Worm (Caenorhabditis elegans) whole organism, L4 larva: Measurements from ENCODE around the gene C07D8.6.

Experiments used
- F10B5.3 ChIP-seq: sonication (generic microtip); optimal IDR thresholded peaks from 2 replicates; lab custom pipeline; 2016; ENCODE audit warnings: mild to moderate bottlenecking, missing genetic modification characterization, missing compliant biosample characterization
- F37D6.2 ChIP-seq: sonication (generic microtip); optimal IDR thresholded peaks from 2 replicates; lab custom pipeline; 2016; ENCODE audit warnings: mild to moderate bottlenecking, missing genetic modification characterization, missing compliant biosample characterization
- R02D3.7 ChIP-seq: fragments of 150-350 bp; sonication (generic microtip); optimal IDR thresholded peaks from 3 replicates; lab custom pipeline; 2014; ENCODE audit warnings: missing biosample characterization, missing genetic modification characterization
- T26A8.4 ChIP-seq: fragments of 200-800 bp; sonication (Bioruptor generic); IDR thresholded peaks from 2 replicates; pipeline ENCODE4 v1.3.6; 2022; ENCODE audit warnings: missing genetic modification characterization, missing compliant biosample characterization
- Y75B8A.6 ChIP-seq: fragments of 200-800 bp; sonication (Bioruptor generic); IDR thresholded peaks from 2 replicates; pipeline ENCODE4 v1.3.6; 2022; ENCODE audit warnings: missing genetic modification reagents, missing genetic modification characterization, missing compliant biosample characterization
- aly-2 ChIP-seq: sonication (generic microtip); optimal IDR thresholded peaks from 2 replicates; lab custom pipeline; 2018; ENCODE audit warnings: missing biosample characterization, missing genetic modification characterization
- arid-1 ChIP-seq: fragments of 200-800 bp; sonication (Bioruptor generic); conservative IDR thresholded peaks from 2 replicates; pipeline ENCODE4 v1.3.6; 2022; ENCODE audit warnings: missing genetic modification reagents, missing genetic modification characterization, missing compliant biosample characterization
- ceh-32 ChIP-seq: sonication (generic microtip); optimal IDR thresholded peaks from 2 replicates; lab custom pipeline; 2016; ENCODE audit warnings: mild to moderate bottlenecking, missing genetic modification characterization, missing compliant biosample characterization; ENCODE audit not compliant: poor library complexity
- ceh-44 ChIP-seq: fragments of 200-800 bp; sonication (Bioruptor generic); IDR thresholded peaks from 2 replicates; pipeline ENCODE4 v1.3.6; 2022; ENCODE audit warnings: missing genetic modification reagents, missing genetic modification characterization, missing compliant biosample characterization
- ces-1 ChIP-seq: fragments of 150-350 bp; sonication (generic microtip); optimal IDR thresholded peaks from 4 replicates; lab custom pipeline; 2014; ENCODE audit warnings: missing biosample characterization, missing genetic modification reagents, missing genetic modification characterization
- ctbp-1 ChIP-seq: fragments of 200-800 bp; sonication (Bioruptor generic); IDR thresholded peaks from 2 replicates; pipeline ENCODE4 v1.3.6; 2022; ENCODE audit warnings: missing genetic modification reagents, missing genetic modification characterization, missing compliant biosample characterization
- daf-12 ChIP-seq: fragments of 150-350 bp; optimal IDR thresholded peaks from 2 replicates; lab custom pipeline; 2014; ENCODE audit warnings: missing biosample characterization, missing genetic modification reagents, missing genetic modification characterization
- daf-19 ChIP-seq: fragments of 200-800 bp; sonication (Bioruptor generic); conservative IDR thresholded peaks from 2 replicates; pipeline ENCODE4 v1.3.6; 2022; ENCODE audit warnings: missing genetic modification characterization, missing compliant biosample characterization
- dmd-8 ChIP-seq: fragments of 200-800 bp; sonication (Bioruptor generic); IDR thresholded peaks from 2 replicates; pipeline ENCODE4 v1.3.6; 2022; ENCODE audit warnings: missing genetic modification characterization, missing compliant biosample characterization
- dmd-9 ChIP-seq: fragments of 200-800 bp; sonication (Bioruptor generic); IDR thresholded peaks from 2 replicates; pipeline ENCODE4 v1.3.6; 2022; ENCODE audit warnings: missing genetic modification reagents, missing genetic modification characterization, missing compliant biosample characterization
- dpl-1 ChIP-seq: fragments of 150-350 bp; optimal IDR thresholded peaks from 2 replicates; lab custom pipeline; 2014; ENCODE audit warnings: missing biosample characterization, missing genetic modification reagents, missing genetic modification characterization
- duxl-1 ChIP-seq: sonication (generic microtip); optimal IDR thresholded peaks from 2 replicates; lab custom pipeline; 2016; ENCODE audit warnings: mild to moderate bottlenecking, missing genetic modification characterization, moderate library complexity, missing compliant biosample characterization; ENCODE audit not compliant: poor library complexity
- dve-1 ChIP-seq: sonication (generic microtip); optimal IDR thresholded peaks from 2 replicates; lab custom pipeline; 2017; ENCODE audit warnings: antibody characterized with exemption, mild to moderate bottlenecking, missing genetic modification characterization, missing compliant biosample characterization; ENCODE audit not compliant: insufficient read depth
- hif-1 ChIP-seq, 2 experiments: sonication (generic microtip); optimal IDR thresholded peaks; 2 replicates each; lab custom pipeline; 2016 to 2017; ENCODE audit warnings: missing compliant biosample characterization in 2 of 2, missing genetic modification characterization in 2 of 2, missing genetic modification reagents in 2 of 2, missing genotype in 2 of 2, mild to moderate bottlenecking in 1 of 2
- hlh-30 ChIP-seq: sonication (generic microtip); optimal IDR thresholded peaks from 2 replicates; lab custom pipeline; 2017; ENCODE audit warnings: antibody characterized with exemption, mild to moderate bottlenecking, missing genetic modification characterization, missing compliant biosample characterization; ENCODE audit not compliant: insufficient read depth
- hmg-1.1 ChIP-seq: fragments of 200-800 bp; sonication (Bioruptor generic); IDR thresholded peaks from 2 replicates; pipeline ENCODE4 v1.3.6; 2022; ENCODE audit warnings: missing genetic modification reagents, missing genetic modification characterization, missing compliant biosample characterization
- lin-1 ChIP-seq: fragments of 200-800 bp; sonication (Bioruptor generic); IDR thresholded peaks from 2 replicates; pipeline ENCODE4 v1.3.6; 2022; ENCODE audit warnings: missing genetic modification reagents, missing genetic modification characterization, missing compliant biosample characterization
- lin-15B ChIP-seq: fragments of 150-350 bp; sonication (generic microtip); optimal IDR thresholded peaks from 3 replicates; lab custom pipeline; 2014; ENCODE audit warnings: missing biosample characterization, missing genetic modification characterization
- lin-38 ChIP-seq: fragments of 200-800 bp; sonication (Bioruptor generic); IDR thresholded peaks from 2 replicates; pipeline ENCODE4 v1.3.6; 2022; ENCODE audit warnings: missing genetic modification reagents, missing genetic modification characterization, missing compliant biosample characterization
- lin-39 ChIP-seq: fragments of 150-350 bp; optimal IDR thresholded peaks from 2 replicates; lab custom pipeline; 2014; ENCODE audit warnings: missing biosample characterization, missing genetic modification reagents, missing genetic modification characterization
- lir-3 ChIP-seq: sonication (generic microtip); optimal IDR thresholded peaks from 2 replicates; lab custom pipeline; 2016; ENCODE audit warnings: mild to moderate bottlenecking, missing genetic modification characterization, missing compliant biosample characterization
- lsy-2 ChIP-seq, 2 experiments: fragments of 150-350 bp in 1 of 2; sonication (generic microtip) in 1 of 2; optimal IDR thresholded peaks; 2 replicates each; lab custom pipeline; 2014 to 2017; ENCODE audit warnings: missing biosample characterization in 2 of 2, missing genetic modification characterization in 2 of 2
- mep-1 ChIP-seq: fragments of 150-350 bp; sonication (generic microtip); optimal IDR thresholded peaks from 3 replicates; lab custom pipeline; 2014; ENCODE audit warnings: missing biosample characterization, missing genetic modification characterization
- mxl-3 ChIP-seq: fragments of 200-800 bp; sonication (Bioruptor generic); optimal IDR thresholded peaks from 2 replicates; lab custom pipeline; 2018; ENCODE audit warnings: mild to moderate bottlenecking, missing genetic modification characterization, missing compliant biosample characterization
- nhr-10 ChIP-seq: fragments of 150-350 bp; optimal IDR thresholded peaks from 2 replicates; lab custom pipeline; 2014; ENCODE audit warnings: missing biosample characterization, missing genetic modification characterization
- nhr-237 ChIP-seq: sonication (generic microtip); optimal IDR thresholded peaks from 2 replicates; lab custom pipeline; 2017; ENCODE audit warnings: missing biosample characterization, missing genetic modification characterization
- nhr-25 ChIP-seq: sonication (generic microtip); optimal IDR thresholded peaks from 2 replicates; lab custom pipeline; 2017; ENCODE audit warnings: missing genetic modification characterization, mild to moderate bottlenecking, missing compliant biosample characterization, antibody characterized with exemption, moderate library complexity, borderline replicate concordance; ENCODE audit not compliant: insufficient read depth
- nhr-41 ChIP-seq: fragments of 200-800 bp; sonication (Bioruptor generic); IDR thresholded peaks from 2 replicates; pipeline ENCODE4 v1.3.6; 2022; ENCODE audit warnings: missing genetic modification reagents, missing genetic modification characterization, missing compliant biosample characterization
- nhr-48 ChIP-seq: sonication (generic microtip); optimal IDR thresholded peaks from 2 replicates; lab custom pipeline; 2016; ENCODE audit warnings: mild to moderate bottlenecking, missing genetic modification characterization, missing compliant biosample characterization
- nhr-76 ChIP-seq: fragments of 150-350 bp; optimal IDR thresholded peaks from 2 replicates; lab custom pipeline; 2014; ENCODE audit warnings: missing biosample characterization, missing genetic modification characterization
- nhr-77 ChIP-seq: fragments of 150-350 bp; optimal IDR thresholded peaks from 2 replicates; lab custom pipeline; 2014; ENCODE audit warnings: missing biosample characterization, missing genetic modification characterization
- pha-4 ChIP-seq, 2 experiments: fragments of 150-350 bp in 1 of 2; fragments of 200-800 bp in 1 of 2; sonication (Bioruptor generic) in 1 of 2; IDR thresholded peaks in 1 of 2; optimal IDR thresholded peaks in 1 of 2; 2 replicates each; pipeline versions ENCODE4 v1.3.6 to Lab custom; 2014 to 2022; ENCODE audit warnings: missing genetic modification characterization in 2 of 2, missing genetic modification reagents in 2 of 2, missing biosample characterization in 1 of 2, missing compliant biosample characterization in 1 of 2
- set-16 ChIP-seq: fragments of 200-800 bp; sonication (Bioruptor generic); IDR thresholded peaks from 2 replicates; pipeline ENCODE4 v1.3.6; 2022; ENCODE audit warnings: missing genetic modification reagents, missing genetic modification characterization, missing compliant biosample characterization
- snpc-1.2 ChIP-seq: fragments of 200-800 bp; sonication (Bioruptor generic); IDR thresholded peaks from 2 replicates; pipeline ENCODE4 v1.3.6; 2022; ENCODE audit warnings: missing genetic modification reagents, missing genetic modification characterization, missing compliant biosample characterization
- snpc-4 ChIP-seq: fragments of 150-350 bp; optimal IDR thresholded peaks from 2 replicates; lab custom pipeline; 2014; ENCODE audit warnings: missing biosample characterization, missing genetic modification characterization
- spr-3 ChIP-seq: fragments of 200-800 bp; sonication (Bioruptor generic); optimal IDR thresholded peaks from 2 replicates; lab custom pipeline; 2018; ENCODE audit warnings: mild to moderate bottlenecking, missing genetic modification characterization, missing compliant biosample characterization
- tra-1 ChIP-seq: fragments of 200-800 bp; sonication (Bioruptor generic); IDR thresholded peaks from 2 replicates; pipeline ENCODE4 v1.3.6; 2022; ENCODE audit warnings: missing genetic modification reagents, missing genetic modification characterization, missing compliant biosample characterization
- unc-39 ChIP-seq: sonication (generic microtip); optimal IDR thresholded peaks from 2 replicates; lab custom pipeline; 2017; ENCODE audit warnings: missing biosample characterization, missing genetic modification characterization
- unc-62 ChIP-seq, 3 experiments: fragments of 150-350 bp in 1 of 3; sonication (generic microtip); optimal IDR thresholded peaks in 2 of 3; peaks in 1 of 3; 1 replicate in 1 of 3; 2 replicates in 2 of 3; lab custom pipeline; 2014 to 2017; ENCODE audit warnings: missing biosample characterization in 3 of 3, missing genetic modification characterization in 3 of 3, missing genetic modification reagents in 3 of 3, missing genotype in 1 of 3
- zag-1 ChIP-seq: fragments of 150-350 bp; optimal IDR thresholded peaks from 2 replicates; lab custom pipeline; 2014; ENCODE audit warnings: missing biosample characterization, missing genetic modification characterization
- zfp-2 ChIP-seq: sonication (generic microtip); optimal IDR thresholded peaks from 2 replicates; lab custom pipeline; 2016; ENCODE audit warnings: mild to moderate bottlenecking, missing genetic modification characterization, missing compliant biosample characterization
- zip-11 ChIP-seq: fragments of 200-800 bp; sonication (Bioruptor generic); IDR thresholded peaks from 2 replicates; pipeline ENCODE4 v1.3.6; 2022; ENCODE audit warnings: missing genetic modification characterization, missing compliant biosample characterization
- zip-2 ChIP-seq: fragments of 150-350 bp; optimal IDR thresholded peaks from 2 replicates; lab custom pipeline; 2014; ENCODE audit warnings: missing biosample characterization, missing genetic modification characterization
- ztf-11 ChIP-seq: fragments of 150-350 bp; optimal IDR thresholded peaks from 2 replicates; lab custom pipeline; 2014; ENCODE audit warnings: missing biosample characterization, missing genetic modification characterization

Gene C07D8.6

DNA sequence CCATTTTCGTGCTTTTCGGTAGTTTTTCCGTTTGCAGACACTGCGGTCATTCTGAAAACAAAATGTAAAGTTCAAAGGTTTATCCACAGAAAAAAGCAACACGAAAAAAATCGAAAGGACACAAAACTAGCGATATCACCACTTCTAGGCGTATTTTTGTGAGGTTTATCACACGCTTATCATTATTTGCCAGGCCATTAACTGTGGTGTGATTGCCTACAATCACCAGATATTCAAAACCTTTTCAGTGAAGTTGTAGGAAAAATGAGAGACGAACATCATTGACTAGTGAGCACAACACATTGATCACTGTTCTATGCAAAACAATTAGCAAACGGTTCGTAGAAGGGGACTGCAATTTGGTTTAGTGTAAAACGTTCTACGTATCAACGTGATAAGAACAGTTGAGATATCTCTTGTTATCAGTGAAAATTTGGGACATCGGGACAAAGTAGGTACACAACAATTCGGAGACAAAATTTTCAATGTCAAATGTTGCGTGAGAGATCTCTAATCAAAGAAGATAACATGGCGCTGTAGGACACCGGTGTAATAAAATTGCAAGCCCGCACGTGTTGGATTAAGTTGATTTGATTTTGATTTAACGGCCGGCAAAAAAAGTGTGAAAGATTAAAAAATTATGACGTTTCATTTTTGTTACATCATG lies 35.7 kb upstream of the C07D8.6 start, which contains the start of gene sur-5:
Gene sur-5 (minus strand): TSS at position 51 of the 667 bp plus-strand sequence.
- TF ChIP-seq lin-1 (GFP tag; lab: Robert Waterston, UW) (no peak), nhr-41 (no peak), snpc-4 (tag; lab: Kevin White, UChicago) (no peak), tra-1 (GFP tag; lab: Robert Waterston, UW) (no peak), set-16 (GFP tag; lab: Robert Waterston, UW) (no peak), ztf-11 (no peak), nhr-10 (tag; lab: Kevin White, UChicago) (no peak), nhr-25 (tag; lab: Kevin White, UChicago) (no peak), lsy-2 (tag; optimal IDR thresholded peaks at IDR 0.05; lab: Kevin White, UChicago) (no peak), nhr-76 (no peak), ceh-32 (tag; lab: Kevin White, UChicago) (no peak), aly-2 (tag; lab: Kevin White, UChicago) (no peak), dmd-9 (GFP tag; lab: Robert Waterston, UW) (no peak), lin-39 (tag; lab: Kevin White, UChicago) (no peak), lir-3 (tag; lab: Kevin White, UChicago) (no peak), F10B5.3 (tag; lab: Kevin White, UChicago) (no peak), mep-1 (peak; percentile 30), daf-12 (tag; lab: Kevin White, UChicago) (no peak), lin-38 (GFP tag; lab: Robert Waterston, UW) (no peak), R02D3.7 (no peak), zip-11 (GFP tag; lab: Robert Waterston, UW) (no peak), nhr-77 (tag; lab: Kevin White, UChicago) (peak; percentile 20), T26A8.4 (GFP tag; lab: Robert Waterston, UW) (no peak), zfp-2 (no peak), ceh-44 (GFP tag; lab: Robert Waterston, UW) (no peak), daf-19 (GFP tag; lab: Robert Waterston, UW) (no peak), hlh-30 (tag; lab: Kevin White, UChicago) (peak; percentile 54), nhr-237 (tag; lab: Kevin White, UChicago) (no peak), Y75B8A.6 (GFP tag; lab: Robert Waterston, UW) (no peak), nhr-48 (tag; lab: Kevin White, UChicago) (peak; percentile 84), F37D6.2 (tag; lab: Kevin White, UChicago) (no peak), dve-1 (tag; lab: Kevin White, UChicago) (peak; percentile 74), hif-1 (tag; optimal IDR thresholded peaks at IDR 0.05; lab: Kevin White, UChicago) (no peak), ces-1 (GFP tag; lab: Kevin White, UChicago) (no peak), hmg-1.1 (GFP tag; lab: Robert Waterston, UW) (no peak), spr-3 (no peak), duxl-1 (tag; lab: Kevin White, UChicago) (no peak), dmd-8 (GFP tag; lab: Robert Waterston, UW) (no peak), zip-2 (tag; lab: Kevin White, UChicago) (no peak), mxl-3 (GFP tag; lab: Kevin White, UChicago) (peak; percentile 62), ctbp-1 (no peak), lin-15B (tag; lab: Kevin White, UChicago) (no peak), zag-1 (no peak), pha-4 (GFP tag; IDR thresholded peaks at IDR 0.05; lab: Robert Waterston, UW) (no peak), pha-4 (tag; optimal IDR thresholded peaks at IDR 0.05; lab: Kevin White, UChicago) (no peak), dpl-1 (GFP tag; lab: Kevin White, UChicago) (no peak), unc-39 (tag; lab: Kevin White, UChicago) (no peak), arid-1 (GFP tag; lab: Robert Waterston, UW) (no peak), unc-62 (GFP tag; optimal IDR thresholded peaks at IDR 0.05 in 1 of 2; lab: Kevin White, UChicago) (no peak), unc-62 (tag; optimal IDR thresholded peaks at IDR 0.05; lab: Kevin White, UChicago) (no peak), snpc-1.2 (GFP tag; lab: Robert Waterston, UW) (no peak)
